Worm (Caenorhabditis elegans) whole organism, late embryonic: ENCODE results near the gene trp-2.

Experiments
- C38D4.7 ChIP-seq: fragments of 200-800 bp; sonication (Bioruptor generic); optimal IDR thresholded peaks from 2 replicates; lab custom pipeline; 2018; ENCODE audit warnings: mild to moderate bottlenecking, missing genetic modification characterization, moderate library complexity, missing compliant biosample characterization
- K02D7.2 ChIP-seq: sonication (generic microtip); optimal IDR thresholded peaks from 2 replicates; lab custom pipeline; 2017; ENCODE audit warnings: mild to moderate bottlenecking, missing genetic modification characterization, missing compliant biosample characterization
- ceh-14 ChIP-seq: sonication (generic microtip); optimal IDR thresholded peaks from 2 replicates; lab custom pipeline; 2016; ENCODE audit warnings: missing genotype, missing genetic modification characterization, missing compliant biosample characterization
- ceh-18 ChIP-seq: sonication (generic microtip); optimal IDR thresholded peaks from 2 replicates; lab custom pipeline; 2016; ENCODE audit warnings: missing genetic modification characterization, missing compliant biosample characterization
- ceh-19 ChIP-seq: fragments of 200-800 bp; sonication (Bioruptor generic); optimal IDR thresholded peaks from 2 replicates; lab custom pipeline; 2018; ENCODE audit warnings: mild to moderate bottlenecking, missing genetic modification characterization, missing compliant biosample characterization
- ceh-2 ChIP-seq: sonication (generic microtip); optimal IDR thresholded peaks from 2 replicates; lab custom pipeline; 2016; ENCODE audit warnings: missing genotype, missing genetic modification characterization, missing compliant biosample characterization
- ceh-22 ChIP-seq: sonication (generic microtip); optimal IDR thresholded peaks from 2 replicates; lab custom pipeline; 2017; ENCODE audit warnings: missing biosample characterization, missing genetic modification characterization
- ceh-30 ChIP-seq: fragments of 150-350 bp; optimal IDR thresholded peaks from 2 replicates; lab custom pipeline; 2014; ENCODE audit warnings: missing biosample characterization, missing genetic modification characterization
- ceh-34 ChIP-seq: sonication (generic microtip); optimal IDR thresholded peaks from 2 replicates; lab custom pipeline; 2016; ENCODE audit warnings: mild to moderate bottlenecking, missing genetic modification characterization, missing compliant biosample characterization
- ceh-48 ChIP-seq: sonication (generic microtip); optimal IDR thresholded peaks from 2 replicates; lab custom pipeline; 2016; ENCODE audit warnings: missing genetic modification characterization, inconsistent platforms, missing compliant biosample characterization
- ceh-9 ChIP-seq: sonication (generic microtip); optimal IDR thresholded peaks from 2 replicates; lab custom pipeline; 2016; ENCODE audit warnings: mild to moderate bottlenecking, missing genetic modification characterization, inconsistent platforms, missing compliant biosample characterization
- che-1 ChIP-seq: sonication (generic microtip); optimal IDR thresholded peaks from 2 replicates; lab custom pipeline; 2016; ENCODE audit warnings: mild to moderate bottlenecking, missing genetic modification characterization, missing compliant biosample characterization
- dve-1 ChIP-seq: sonication (generic microtip); optimal IDR thresholded peaks from 2 replicates; lab custom pipeline; 2017; ENCODE audit warnings: antibody characterized with exemption, mild to moderate bottlenecking, missing genetic modification characterization, missing compliant biosample characterization
- elt-2 ChIP-seq: sonication (generic microtip); optimal IDR thresholded peaks from 2 replicates; lab custom pipeline; 2016; ENCODE audit warnings: missing genetic modification reagents, missing genetic modification characterization, missing compliant biosample characterization
- elt-4 ChIP-seq: sonication (generic microtip); optimal IDR thresholded peaks from 2 replicates; lab custom pipeline; 2016; ENCODE audit warnings: missing genetic modification characterization, missing compliant biosample characterization
- fax-1 ChIP-seq: sonication (generic microtip); optimal IDR thresholded peaks from 2 replicates; lab custom pipeline; 2016; ENCODE audit warnings: missing genotype, missing genetic modification characterization, missing compliant biosample characterization
- fkh-10 ChIP-seq: fragments of 150-350 bp; optimal IDR thresholded peaks from 2 replicates; lab custom pipeline; 2014; ENCODE audit warnings: missing biosample characterization, missing genetic modification reagents, missing genetic modification characterization
- gmeb-2 ChIP-seq: sonication (generic microtip); optimal IDR thresholded peaks from 2 replicates; lab custom pipeline; 2016; ENCODE audit warnings: missing genetic modification characterization, inconsistent platforms, missing compliant biosample characterization
- hlh-13 ChIP-seq: fragments of 200-800 bp; sonication (Bioruptor generic); optimal IDR thresholded peaks from 2 replicates; lab custom pipeline; 2018; ENCODE audit warnings: mild to moderate bottlenecking, missing genetic modification characterization, missing compliant biosample characterization
- hlh-15 ChIP-seq: sonication (generic microtip); optimal IDR thresholded peaks from 2 replicates; lab custom pipeline; 2016; ENCODE audit warnings: missing genetic modification characterization, missing compliant biosample characterization
- hlh-6 ChIP-seq: sonication (generic microtip); optimal IDR thresholded peaks from 2 replicates; lab custom pipeline; 2016; ENCODE audit warnings: missing genotype, missing genetic modification characterization, missing compliant biosample characterization
- lim-6 ChIP-seq: sonication (generic microtip); optimal IDR thresholded peaks from 2 replicates; lab custom pipeline; 2016; ENCODE audit warnings: missing genetic modification characterization, missing compliant biosample characterization
- lin-11 ChIP-seq: fragments of 200-800 bp; sonication (Bioruptor generic); optimal IDR thresholded peaks from 2 replicates; lab custom pipeline; 2018; ENCODE audit warnings: mild to moderate bottlenecking, missing genetic modification characterization, missing compliant biosample characterization
- madf-2 ChIP-seq: sonication (generic microtip); optimal IDR thresholded peaks from 2 replicates; lab custom pipeline; 2017; ENCODE audit warnings: missing genetic modification characterization, missing compliant biosample characterization
- nfya-1 ChIP-seq: sonication (generic microtip); optimal IDR thresholded peaks from 2 replicates; lab custom pipeline; 2017; ENCODE audit warnings: missing genetic modification characterization, mild to moderate bottlenecking, missing compliant biosample characterization, antibody characterized with exemption, moderate library complexity
- nhr-11 ChIP-seq: fragments of 150-350 bp; optimal IDR thresholded peaks from 2 replicates; lab custom pipeline; 2014; ENCODE audit warnings: missing biosample characterization, missing genetic modification characterization
- nhr-232 ChIP-seq: sonication (generic microtip); optimal IDR thresholded peaks from 2 replicates; lab custom pipeline; 2016; ENCODE audit warnings: missing genetic modification characterization, missing compliant biosample characterization
- npax-4 ChIP-seq: sonication (generic microtip); optimal IDR thresholded peaks from 2 replicates; lab custom pipeline; 2016; ENCODE audit warnings: missing genetic modification characterization, missing compliant biosample characterization
- pat-9 ChIP-seq: fragments of 200-800 bp; sonication (Bioruptor generic); optimal IDR thresholded peaks from 2 replicates; lab custom pipeline; 2018; ENCODE audit warnings: mild to moderate bottlenecking, missing genetic modification characterization, moderate library complexity, missing compliant biosample characterization
- ref-2 ChIP-seq: sonication (generic microtip); optimal IDR thresholded peaks from 2 replicates; lab custom pipeline; 2016; ENCODE audit warnings: missing genetic modification characterization, missing compliant biosample characterization
- sox-2 ChIP-seq: fragments of 200-800 bp; sonication (Bioruptor generic); IDR thresholded peaks from 2 replicates; pipeline ENCODE4 v1.3.6; 2022; ENCODE audit warnings: missing genetic modification reagents, missing genetic modification characterization, missing compliant biosample characterization
- syd-9 ChIP-seq: sonication (generic microtip); optimal IDR thresholded peaks from 2 replicates; lab custom pipeline; 2016; ENCODE audit warnings: mild to moderate bottlenecking, missing genetic modification characterization, moderate library complexity, missing compliant biosample characterization
- tbx-7 ChIP-seq: sonication (generic microtip); optimal IDR thresholded peaks from 2 replicates; lab custom pipeline; 2016; ENCODE audit warnings: missing genotype, missing genetic modification characterization, missing compliant biosample characterization
- ttx-3 ChIP-seq: sonication (generic microtip); optimal IDR thresholded peaks from 2 replicates; lab custom pipeline; 2016; ENCODE audit warnings: missing genetic modification reagents, missing genetic modification characterization, missing compliant biosample characterization
- unc-42 ChIP-seq: sonication (generic microtip); optimal IDR thresholded peaks from 2 replicates; lab custom pipeline; 2016; ENCODE audit warnings: missing genotype, missing genetic modification characterization, missing compliant biosample characterization
- unc-55 ChIP-seq: sonication (generic microtip); optimal IDR thresholded peaks from 2 replicates; lab custom pipeline; 2017; ENCODE audit warnings: missing biosample characterization, missing genetic modification reagents, missing genetic modification characterization
- zip-5 ChIP-seq: sonication (generic microtip); optimal IDR thresholded peaks from 2 replicates; lab custom pipeline; 2016; ENCODE audit warnings: missing genetic modification characterization, missing compliant biosample characterization
- ztf-16 ChIP-seq: sonication (generic microtip); optimal IDR thresholded peaks from 2 replicates; lab custom pipeline; 2017; ENCODE audit warnings: missing genetic modification characterization, missing compliant biosample characterization

The trp-2 gene

DNA sequence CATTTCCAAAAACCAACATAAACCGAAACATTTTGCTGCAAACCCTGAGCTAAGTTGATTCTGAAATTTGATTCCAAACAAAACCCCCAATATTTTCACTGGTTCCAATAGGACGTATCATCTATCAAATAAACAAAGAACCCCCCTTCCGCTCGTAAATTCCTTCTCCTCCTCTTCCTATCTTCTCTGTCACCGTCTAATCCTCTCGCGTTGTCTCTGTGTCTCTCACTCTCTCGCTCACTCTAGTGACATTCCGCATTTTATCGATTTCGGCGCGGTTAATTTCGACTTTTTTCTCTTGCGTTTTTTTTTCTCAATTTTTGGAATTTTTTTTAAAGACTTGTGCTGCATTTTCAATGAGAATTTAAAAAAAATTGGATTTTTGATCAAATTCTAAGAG lies 9.7 kb upstream of the trp-2 start (continued):
- TF ChIP-seq ceh-34 (tag; lab: Kevin White, UChicago), result peak; percentile 73
- no peak for TF ChIP-seq elt-2 (tag; lab: Kevin White, UChicago)
- no peak for TF ChIP-seq che-1
- TF ChIP-seq ceh-18 (tag; lab: Kevin White, UChicago), result peak; percentile 3
- no peak for TF ChIP-seq hlh-15 (tag; lab: Kevin White, UChicago)
- peak; percentile 27 for TF ChIP-seq dve-1 (tag; lab: Kevin White, UChicago)
- TF ChIP-seq pat-9, result no peak
- no peak for TF ChIP-seq ceh-2 (tag; lab: Kevin White, UChicago)
- TF ChIP-seq ceh-19 (GFP tag; lab: Kevin White, UChicago), result no peak

DNA sequence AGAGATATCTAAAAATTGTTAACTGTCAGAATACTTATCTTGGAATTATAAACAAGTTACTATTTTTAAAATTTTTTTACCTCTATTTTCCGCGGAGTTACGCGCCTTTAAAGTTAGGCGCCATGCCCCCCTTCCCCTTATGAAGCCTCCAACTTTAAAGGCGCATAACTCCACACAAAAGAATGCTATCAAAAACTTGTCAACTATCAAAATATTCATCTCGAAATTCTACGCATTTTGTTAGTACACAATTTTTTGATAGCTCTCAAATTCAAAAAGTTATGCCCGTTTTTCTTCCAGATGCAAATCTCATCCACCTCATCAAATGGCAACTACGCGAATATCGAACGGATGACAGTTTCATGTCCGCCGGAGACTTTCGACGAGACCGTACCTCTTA lies 8.7 kb upstream of the trp-2 start, which contains the start of gene tbc-10:
Gene tbc-10, plus strand, starts transcription at position 301 of the 400 bp plus-strand sequence.
- TF ChIP-seq fkh-10 (GFP tag; lab: Kevin White, UChicago), result no peak
- TF ChIP-seq npax-4, result no peak
- TF ChIP-seq fax-1 (tag; lab: Kevin White, UChicago), result no peak
- no peak for TF ChIP-seq tbx-7 (tag; lab: Kevin White, UChicago)
- no peak for TF ChIP-seq ceh-18 (tag; lab: Kevin White, UChicago)
- no peak for TF ChIP-seq elt-4
- no peak for TF ChIP-seq sox-2 (GFP tag; lab: Robert Waterston, UW)

DNA sequence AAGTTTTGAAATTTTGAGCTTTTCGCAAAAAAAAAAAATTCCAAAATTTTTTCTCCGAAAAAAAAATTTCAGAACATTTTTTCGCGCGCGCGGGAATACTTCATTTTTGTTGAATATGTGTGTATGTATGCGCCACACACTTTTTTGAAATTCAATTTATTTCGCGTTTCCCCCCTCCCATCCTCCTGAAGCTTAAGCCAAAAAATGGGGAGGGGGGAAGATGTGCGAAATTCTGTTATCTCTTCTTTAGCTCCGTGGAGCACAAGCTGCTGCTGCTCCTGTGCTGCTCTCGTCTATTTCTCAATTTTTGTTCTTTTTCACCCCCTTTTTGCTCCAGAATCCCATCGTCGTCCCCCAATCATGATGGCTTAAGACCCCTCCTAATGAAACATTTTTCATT lies 2.1 kb upstream of the trp-2 start:
- TF ChIP-seq lin-11 (tag; lab: Kevin White, UChicago) (no peak), ztf-16 (tag; lab: Kevin White, UChicago) (no peak), unc-42 (tag; lab: Kevin White, UChicago) (peak; percentile 96), hlh-13 (GFP tag; lab: Kevin White, UChicago) (no peak)

DNA sequence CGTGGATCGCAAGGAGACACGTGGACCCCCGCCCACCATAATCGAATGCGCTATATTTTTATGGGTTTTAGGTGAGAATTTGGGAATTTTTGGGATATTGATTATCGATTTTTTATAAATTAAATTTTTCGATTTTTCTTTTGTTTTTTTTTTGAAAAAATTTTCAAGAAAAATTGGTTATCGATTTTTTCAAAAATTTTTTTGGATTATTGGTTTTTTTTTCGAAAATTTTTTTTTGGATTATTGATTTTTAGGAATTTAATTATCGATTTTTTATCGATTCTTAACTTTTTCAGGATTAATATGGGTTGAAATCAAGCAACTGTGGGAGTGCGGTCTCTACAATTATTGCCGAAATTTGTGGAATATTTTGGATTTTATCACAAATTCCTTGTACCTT lies 4.9 kb downstream of the trp-2 start:
- TF ChIP-seq nhr-232 (tag; lab: Kevin White, UChicago), result no peak
- no peak for TF ChIP-seq elt-4

DNA sequence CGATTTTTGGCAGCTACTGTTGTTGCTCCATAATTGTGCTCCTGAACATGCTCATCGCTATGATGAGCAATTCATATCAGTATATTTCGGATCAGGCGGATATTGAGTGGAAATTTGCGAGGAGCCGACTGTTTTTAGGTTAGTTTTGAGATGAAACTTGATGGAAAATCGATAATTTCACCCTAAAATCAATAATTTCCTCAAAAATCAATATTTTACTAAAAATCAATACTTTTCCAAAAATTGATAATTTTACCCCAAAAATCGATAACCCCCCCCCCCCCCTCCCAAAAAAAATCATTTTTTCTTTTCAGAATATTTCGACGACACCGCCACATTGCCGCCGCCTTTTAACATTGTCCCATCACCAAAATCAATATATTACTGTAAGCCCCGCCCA lies 7.2 kb downstream of the trp-2 start:
- TF ChIP-seq nfya-1 (tag; lab: Kevin White, UChicago) (no peak), madf-2 (tag; lab: Kevin White, UChicago) (no peak), ceh-18 (tag; lab: Kevin White, UChicago) (no peak), ceh-30 (tag; lab: Kevin White, UChicago) (no peak), ttx-3 (tag; lab: Kevin White, UChicago) (no peak), nhr-232 (tag; lab: Kevin White, UChicago) (no peak), ceh-48 (peak; percentile 17)
- TF ChIP-seq, all 69 proteins: peak for 1

DNA sequence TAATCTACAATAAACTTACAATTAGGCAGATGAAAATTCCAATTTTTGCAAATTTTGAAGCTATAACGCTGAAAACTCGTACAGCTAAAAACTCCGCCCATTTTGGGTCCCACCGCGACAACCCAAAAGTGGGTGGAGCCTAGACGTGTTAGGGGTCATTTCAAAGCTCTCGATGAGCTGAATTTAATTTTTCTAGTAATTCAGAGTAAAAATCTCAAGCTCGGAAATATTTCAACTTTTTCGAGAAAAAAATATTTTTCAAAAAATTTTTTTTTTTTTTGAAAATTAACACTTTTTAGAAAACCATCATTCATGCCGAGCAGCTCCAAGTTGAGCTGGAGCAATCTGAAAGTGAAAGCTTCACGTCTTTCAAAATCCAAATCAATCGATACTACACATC lies 9.6 kb downstream of the trp-2 start, which contains the start of gene R06B10.7:
Gene R06B10.7, minus strand, starts transcription at position 101 of the 400 bp plus-strand sequence.
- no peak for TF ChIP-seq unc-42 (tag; lab: Kevin White, UChicago)
- TF ChIP-seq hlh-15 (tag; lab: Kevin White, UChicago), result no peak
- no peak for TF ChIP-seq unc-55 (GFP tag; lab: Kevin White, UChicago)
- no peak for TF ChIP-seq ceh-9
- TF ChIP-seq nhr-11 (tag; lab: Kevin White, UChicago), result no peak
- TF ChIP-seq K02D7.2 (tag; lab: Kevin White, UChicago), result no peak
- TF ChIP-seq ceh-22 (tag; lab: Kevin White, UChicago), result no peak
- TF ChIP-seq ceh-18 (tag; lab: Kevin White, UChicago), result no peak
- TF ChIP-seq zip-5 (tag; lab: Kevin White, UChicago), result no peak
- no peak for TF ChIP-seq ref-2 (tag; lab: Kevin White, UChicago)
- no peak for TF ChIP-seq lim-6 (tag; lab: Kevin White, UChicago)
- no peak for TF ChIP-seq gmeb-2
- TF ChIP-seq elt-2 (tag; lab: Kevin White, UChicago), result no peak
- TF ChIP-seq hlh-6, result no peak
- no peak for TF ChIP-seq npax-4
- no peak for TF ChIP-seq syd-9 (tag; lab: Kevin White, UChicago)
- TF ChIP-seq nfya-1 (tag; lab: Kevin White, UChicago), result no peak
- TF ChIP-seq C38D4.7 (GFP tag; lab: Kevin White, UChicago), result no peak
- no peak for TF ChIP-seq ceh-14
- TF ChIP-seq, all 69 proteins: peak for 0
